Fruit fly (Drosophila melanogaster): ENCODE data around the gene CG13003.

Gene CG13003

dm6 chrX:16839905-16840304 lies 36.4 kb downstream of the CG13003 start (continued):
- TF ChIP-seq bbx (GFP tag; IDR thresholded peaks at IDR 0.05; ENCODE audit: partially characterized antibody), result peak; percentile 47; the same call in 1 of the 2 replicates
- TF ChIP-seq CG1603 (tag; optimal IDR thresholded peaks at IDR 0.05), result peak; percentile 43
- TF ChIP-seq CG8290 (GFP tag; optimal IDR thresholded peaks at IDR 0.05), result peak; percentile 23
- peak in 1 of 2 experiments; percentile 40 for TF ChIP-seq CG8290 (tag; optimal IDR thresholded peaks at IDR 0.05)
- 0 out of 3 replicates have a peak, but pooled peaks have one; percentile 46 for TF ChIP-seq CG6791 (GFP tag; IDR thresholded peaks at IDR 0.05; ENCODE audit: partially characterized antibody)
- TF ChIP-seq Myb (GFP tag; optimal IDR thresholded peaks at IDR 0.05), result peak; percentile 84
- peak; percentile 6 for TF ChIP-seq NfI (GFP tag; optimal IDR thresholded peaks at IDR 0.05)
- no peak for TF ChIP-seq lab (GFP tag; optimal IDR thresholded peaks at IDR 0.05)
- TF ChIP-seq CG11456 (GFP tag; IDR thresholded peaks at IDR 0.05), result peak; percentile 76
- TF ChIP-seq slbo (GFP tag; IDR thresholded peaks at IDR 0.05), result peak; percentile 57
- TF ChIP-seq insv (GFP tag; optimal IDR thresholded peaks at IDR 0.05), result no peak
- 0 out of 3 replicates have a peak, but pooled peaks have one; percentile 33 for TF ChIP-seq ken (GFP tag; IDR thresholded peaks at IDR 0.05)
- peak; percentile 43 for TF ChIP-seq MBD-R2 (GFP tag; IDR thresholded peaks at IDR 0.05)
- peak; percentile 15; the same call in 1 of the 2 replicates for TF ChIP-seq CG1024 (GFP tag; IDR thresholded peaks at IDR 0.05)
- TF ChIP-seq CG8944 (GFP tag; optimal IDR thresholded peaks at IDR 0.05), result peak; percentile 18
- peak; percentile 14 for TF ChIP-seq Lhr (GFP tag; optimal IDR thresholded peaks at IDR 0.05)
- peak; percentile 29 for TF ChIP-seq HmgZ (tag; optimal IDR thresholded peaks at IDR 0.05)
- peak; percentile 0 for TF ChIP-seq pnt (GFP tag; optimal IDR thresholded peaks at IDR 0.05)
- peak; percentile 14; the same call in 1 of the 4 replicates for TF ChIP-seq Gug (GFP tag; IDR thresholded peaks at IDR 0.05)
- peak; percentile 56 for TF ChIP-seq Abd-B (GFP tag; optimal IDR thresholded peaks at IDR 0.05)
- TF ChIP-seq nmo (GFP tag; optimal IDR thresholded peaks at IDR 0.05), result peak; percentile 30
- peak; percentile 12; the same call in 1 of the 2 replicates for TF ChIP-seq CG10366 (GFP tag; IDR thresholded peaks at IDR 0.05)
- TF ChIP-seq CG9215 (GFP tag; IDR thresholded peaks at IDR 0.05), result no peak
- TF ChIP-seq dpn (GFP tag; optimal IDR thresholded peaks at IDR 0.05), result peak in 1 of 2 experiments; percentile 33
- TF ChIP-seq BEAF-32 (GFP tag; optimal IDR thresholded peaks at IDR 0.05), result peak; percentile 24
- no peak for TF ChIP-seq CG16813 (GFP tag; IDR thresholded peaks at IDR 0.05; ENCODE audit: partially characterized antibody)
- no peak for TF ChIP-seq Meics (GFP tag; optimal IDR thresholded peaks at IDR 0.05)
- TF ChIP-seq sisA (GFP tag; IDR thresholded peaks at IDR 0.05), result 0 out of 2 replicates have a peak, but pooled peaks have one; percentile 9

DNA sequence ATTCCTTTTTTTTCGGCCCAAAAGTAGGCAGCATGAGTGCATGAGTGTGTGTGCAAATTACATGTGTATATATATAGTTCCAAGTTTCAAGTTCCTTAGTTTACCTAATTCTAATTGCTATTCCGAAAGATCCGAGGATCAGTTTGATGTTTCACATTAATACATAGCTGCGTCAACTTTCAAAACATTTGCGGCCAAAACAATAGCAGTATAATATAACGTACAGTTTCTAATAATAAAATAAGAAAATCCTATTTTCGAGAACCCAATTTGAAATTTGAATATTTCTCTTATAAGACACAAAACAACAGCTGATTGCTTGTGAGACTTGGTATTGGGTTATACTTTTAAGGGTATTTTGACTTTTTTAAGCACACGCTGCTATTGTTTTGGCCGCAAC lies 37.3 kb downstream of the CG13003 start:
- TF ChIP-seq nom (GFP tag; optimal IDR thresholded peaks at IDR 0.05), result peak; percentile 27
- no peak for TF ChIP-seq CG12071 (GFP tag; optimal IDR thresholded peaks at IDR 0.05)
- TF ChIP-seq Elba2 (GFP tag; optimal IDR thresholded peaks at IDR 0.05), result peak; percentile 57
- no peak for TF ChIP-seq nerfin-1 (tag; optimal IDR thresholded peaks at IDR 0.05)
- no peak for TF ChIP-seq CG18764 (GFP tag; optimal IDR thresholded peaks at IDR 0.05)
- TF ChIP-seq zen (tag; optimal IDR thresholded peaks at IDR 0.05), result peak; percentile 28
- TF ChIP-seq hkb (optimal IDR thresholded peaks at IDR 0.05), result no peak
- TF ChIP-seq hkb (GFP tag; IDR thresholded peaks at IDR 0.05), result 0 out of 2 replicates have a peak, but pooled peaks have one; percentile 19
- no peak for TF ChIP-seq scrt (GFP tag; optimal IDR thresholded peaks at IDR 0.05)
- TF ChIP-seq CTCF (GFP tag; optimal IDR thresholded peaks at IDR 0.05), result peak; percentile 41
- peak; percentile 1 for TF ChIP-seq Oli (tag; optimal IDR thresholded peaks at IDR 0.05)
- no peak for TF ChIP-seq usp (GFP tag; optimal IDR thresholded peaks at IDR 0.05)
- peak; percentile 2 for TF ChIP-seq CG1603 (tag; optimal IDR thresholded peaks at IDR 0.05)
- peak; percentile 47 for TF ChIP-seq cg (GFP tag; optimal IDR thresholded peaks at IDR 0.05)
- no peak for TF ChIP-seq CG6689 (GFP tag; IDR thresholded peaks at IDR 0.05)
- TF ChIP-seq ems (GFP tag; optimal IDR thresholded peaks at IDR 0.05), result no peak
- peak; percentile 36 for TF ChIP-seq gem (tag; optimal IDR thresholded peaks at IDR 0.05)
- peak in 1 of 2 experiments; percentile 69 for TF ChIP-seq insv (GFP tag; optimal IDR thresholded peaks at IDR 0.05)
- TF ChIP-seq Lhr (GFP tag; optimal IDR thresholded peaks at IDR 0.05), result no peak
- no peak for TF ChIP-seq Jarid2 (GFP tag; optimal IDR thresholded peaks at IDR 0.05)
- TF ChIP-seq vnd (GFP tag; IDR thresholded peaks at IDR 0.05; ENCODE audit: partially characterized antibody), result no peak
- TF ChIP-seq tll (GFP tag; optimal IDR thresholded peaks at IDR 0.05), result no peak
